Fruit fly (Drosophila melanogaster) whole organism, embryonic: ENCODE measurements around the gene dyw.

Experiments used
- ATbp ChIP-seq: fragments of 200-800 bp; sonication (Bioruptor generic); optimal IDR thresholded peaks from 2 replicates; lab custom pipeline; 2017; ENCODE audit warnings: missing biosample characterization, mild to moderate bottlenecking, missing genetic modification characterization, missing genetic modification reagents
- Abd-B ChIP-seq: fragments of 200-800 bp; sonication (Bioruptor generic); optimal IDR thresholded peaks from 2 replicates; lab custom pipeline; 2018; ENCODE audit warnings: missing biosample characterization, mild to moderate bottlenecking, missing genetic modification characterization, moderate library complexity
- CG10543 ChIP-seq: fragments of 200-800 bp; sonication (Bioruptor generic); optimal IDR thresholded peaks from 3 replicates; lab custom pipeline; 2017; ENCODE audit warnings: missing biosample characterization, mild to moderate bottlenecking, missing genetic modification characterization, moderate library complexity
- CG12155 ChIP-seq: fragments of 200-800 bp; sonication (Bioruptor generic); optimal IDR thresholded peaks from 3 replicates; lab custom pipeline; 2016; ENCODE audit warnings: missing biosample characterization, missing genetic modification characterization
- CG12769 ChIP-seq: fragments of 200-800 bp; sonication (Bioruptor generic); optimal IDR thresholded peaks from 2 replicates; lab custom pipeline; 2019; ENCODE audit warnings: missing biosample characterization, mild to moderate bottlenecking, missing genetic modification characterization, moderate library complexity
- CG13624 ChIP-seq: fragments of 200-800 bp; sonication (Bioruptor generic); optimal IDR thresholded peaks from 2 replicates; lab custom pipeline; 2016; ENCODE audit warnings: missing biosample characterization, missing genetic modification characterization
- CG15479 ChIP-seq: fragments of 200-800 bp; sonication (Bioruptor generic); optimal IDR thresholded peaks from 3 replicates; lab custom pipeline; 2019; ENCODE audit warnings: missing biosample characterization, mild to moderate bottlenecking, missing genetic modification characterization, moderate library complexity
- CG16813 ChIP-seq: fragments of 200-800 bp; sonication (Bioruptor generic); IDR thresholded peaks from 3 replicates; pipeline ENCODE4 v1.3.6; 2022; ENCODE audit warnings: missing biosample characterization, missing genetic modification characterization; ENCODE audit not compliant: partially characterized antibody
- CG17186 ChIP-seq: fragments of 200-800 bp; sonication (Bioruptor generic); optimal IDR thresholded peaks from 3 replicates; lab custom pipeline; 2017; ENCODE audit warnings: missing biosample characterization, missing genetic modification reagents, missing genetic modification characterization
- CG1792 ChIP-seq: fragments of 200-800 bp; sonication (Bioruptor generic); optimal IDR thresholded peaks from 2 replicates; lab custom pipeline; 2016; ENCODE audit warnings: missing biosample characterization, missing genetic modification characterization
- CG18764 ChIP-seq: fragments of 200-800 bp; sonication (Bioruptor generic); optimal IDR thresholded peaks from 3 replicates; lab custom pipeline; 2016; ENCODE audit warnings: missing biosample characterization, missing genetic modification characterization
- CG31441 ChIP-seq: fragments of 200-800 bp; sonication (Bioruptor generic); IDR thresholded peaks from 2 replicates; pipeline ENCODE4 v1.3.6; 2022; ENCODE audit warnings: missing biosample characterization, missing genetic modification characterization
- CG3281 ChIP-seq: fragments of 200-800 bp; sonication (Bioruptor generic); optimal IDR thresholded peaks from 3 replicates; lab custom pipeline; 2017; ENCODE audit warnings: missing biosample characterization, mild to moderate bottlenecking, missing genetic modification characterization
- CG4328 ChIP-seq: fragments of 200-800 bp; sonication (Bioruptor generic); optimal IDR thresholded peaks from 3 replicates; lab custom pipeline; 2017; ENCODE audit warnings: missing biosample characterization, missing genetic modification reagents, missing genetic modification characterization
- CG7556 ChIP-seq: fragments of 200-800 bp; sonication (Bioruptor generic); optimal IDR thresholded peaks from 2 replicates; lab custom pipeline; 2017; ENCODE audit warnings: missing biosample characterization, mild to moderate bottlenecking, missing genetic modification characterization
- CG8924 ChIP-seq: fragments of 200-800 bp; optimal IDR thresholded peaks from 3 replicates; lab custom pipeline; 2019; ENCODE audit warnings: missing biosample characterization, mild to moderate bottlenecking, missing genetic modification characterization, moderate library complexity
- CG9817 ChIP-seq: fragments of 200-800 bp; sonication (Bioruptor generic); optimal IDR thresholded peaks from 2 replicates; lab custom pipeline; 2018; ENCODE audit warnings: missing biosample characterization, mild to moderate bottlenecking, missing genetic modification characterization, moderate library complexity
- Eip74EF ChIP-seq, 2 experiments: fragments of 200-800 bp in 1 of 2; fragments of >200 bp in 1 of 2; sonication (Bioruptor generic) in 1 of 2; optimal IDR thresholded peaks; 2 replicates each; lab custom pipeline; 2017 to 2019; ENCODE audit warnings: missing biosample characterization in 2 of 2, missing genetic modification characterization in 2 of 2, mild to moderate bottlenecking in 1 of 2, moderate library complexity in 1 of 2
- Ets65A ChIP-seq: fragments of 200-800 bp; sonication (Bioruptor generic); peaks from one replicate; lab custom pipeline; 2016; ENCODE audit warnings: missing biosample characterization, missing genetic modification characterization
- HLH3B ChIP-seq: fragments of 200-800 bp; sonication (Bioruptor generic); IDR thresholded peaks from 2 replicates; pipeline ENCODE4 v1.3.6; 2022; ENCODE audit warnings: missing biosample characterization, missing genetic modification characterization
- HLH4C ChIP-seq: fragments of 200-800 bp; sonication (Bioruptor generic); IDR thresholded peaks from 3 replicates; pipeline ENCODE4 v1.3.6; 2022; ENCODE audit warnings: missing biosample characterization, missing genetic modification characterization; ENCODE audit not compliant: partially characterized antibody
- HmgZ ChIP-seq: fragments of 200-800 bp; sonication (Bioruptor generic); optimal IDR thresholded peaks from 2 replicates; lab custom pipeline; 2018; ENCODE audit warnings: missing biosample characterization, mild to moderate bottlenecking, missing genetic modification characterization
- Hsf ChIP-seq: fragments of 200-800 bp; sonication (Bioruptor generic); optimal IDR thresholded peaks from 3 replicates; lab custom pipeline; 2016; ENCODE audit warnings: missing biosample characterization, missing genetic modification characterization
- Mrtf ChIP-seq: fragments of 200-800 bp; sonication (Bioruptor generic); IDR thresholded peaks from 3 replicates; pipeline ENCODE4 v1.3.6; 2022; ENCODE audit warnings: missing biosample characterization, missing genetic modification characterization
- Myb ChIP-seq: fragments of 200-800 bp; sonication (Bioruptor generic); optimal IDR thresholded peaks from 2 replicates; lab custom pipeline; 2016; ENCODE audit warnings: missing biosample characterization, missing genetic modification characterization
- Ravus ChIP-seq: fragments of 200-800 bp; sonication (Bioruptor generic); IDR thresholded peaks from 2 replicates; pipeline ENCODE4 v1.3.6; 2022; ENCODE audit warnings: missing biosample characterization, missing genetic modification characterization
- Scr ChIP-seq: fragments of 200-800 bp; sonication (Bioruptor generic); IDR thresholded peaks from 2 replicates; pipeline ENCODE4 v1.3.6; 2022; ENCODE audit warnings: missing biosample characterization, missing genetic modification characterization; ENCODE audit not compliant: partially characterized antibody
- Sox100B ChIP-seq: fragments of 200-800 bp; sonication (Bioruptor generic); optimal IDR thresholded peaks from 3 replicates; lab custom pipeline; 2018; ENCODE audit warnings: missing biosample characterization, mild to moderate bottlenecking, missing genetic modification characterization
- Ssrp ChIP-seq: fragments of 200-800 bp; sonication (Bioruptor generic); optimal IDR thresholded peaks from 2 replicates; lab custom pipeline; 2018; ENCODE audit warnings: missing biosample characterization, mild to moderate bottlenecking, missing genetic modification characterization, moderate library complexity
- Trl ChIP-seq, 3 experiments: fragments of >200 bp in 2 of 3; fragments of 200-800 bp in 1 of 3; sonication (Bioruptor generic) in 1 of 3; optimal IDR thresholded peaks; 2 replicates in 1 of 3; 3 replicates in 2 of 3; lab custom pipeline; 2016 to 2017; ENCODE audit warnings: missing biosample characterization in 1 of 3, missing genetic modification characterization in 1 of 3
- Xrp1 ChIP-seq: fragments of 200-800 bp; sonication (Bioruptor generic); IDR thresholded peaks from 2 replicates; pipeline ENCODE4 v1.3.6; 2022; ENCODE audit warnings: missing biosample characterization, missing genetic modification characterization
- ac ChIP-seq: fragments of 200-800 bp; sonication (Bioruptor generic); optimal IDR thresholded peaks from 3 replicates; lab custom pipeline; 2017; ENCODE audit warnings: missing biosample characterization, mild to moderate bottlenecking, missing genetic modification characterization
- amos ChIP-seq: fragments of 200-800 bp; sonication (Bioruptor generic); IDR thresholded peaks from 2 replicates; pipeline ENCODE4 v1.3.6; 2022; ENCODE audit warnings: missing biosample characterization, missing genetic modification characterization; ENCODE audit not compliant: partially characterized antibody
- ase ChIP-seq: fragments of 200-800 bp; sonication (Bioruptor generic); IDR thresholded peaks from 3 replicates; pipeline ENCODE4 v1.3.6; 2022; ENCODE audit warnings: missing biosample characterization, missing genetic modification characterization
- bcd ChIP-seq: fragments of 200-800 bp; sonication (Bioruptor generic); optimal IDR thresholded peaks from 2 replicates; lab custom pipeline; 2017; ENCODE audit warnings: missing biosample characterization, mild to moderate bottlenecking, missing genetic modification characterization
- btn ChIP-seq: fragments of 200-800 bp; sonication (Bioruptor generic); optimal IDR thresholded peaks from 2 replicates; lab custom pipeline; 2016; ENCODE audit warnings: missing biosample characterization, missing genetic modification characterization
- cg ChIP-seq: fragments of 200-800 bp; sonication (Bioruptor generic); optimal IDR thresholded peaks from 3 replicates; lab custom pipeline; 2019; ENCODE audit warnings: missing biosample characterization, mild to moderate bottlenecking, missing genetic modification characterization, moderate library complexity
- chn ChIP-seq: fragments of 200-800 bp; sonication (Bioruptor generic); optimal IDR thresholded peaks from 2 replicates; lab custom pipeline; 2016; ENCODE audit warnings: missing biosample characterization, missing genetic modification characterization
- croc ChIP-seq: fragments of 200-800 bp; sonication (Bioruptor generic); conservative IDR thresholded peaks from 3 replicates; pipeline ENCODE4 v1.3.6; 2022; ENCODE audit warnings: missing biosample characterization, missing genetic modification characterization
- danr ChIP-seq: fragments of 200-800 bp; sonication (Bioruptor generic); IDR thresholded peaks from 2 replicates; pipeline ENCODE4 v1.3.6; 2022; ENCODE audit warnings: missing biosample characterization, missing genetic modification characterization
- fd96Cb ChIP-seq: fragments of 200-800 bp; sonication (Bioruptor generic); optimal IDR thresholded peaks from 2 replicates; lab custom pipeline; 2018; ENCODE audit warnings: missing biosample characterization, mild to moderate bottlenecking, missing genetic modification characterization, moderate library complexity
- jing ChIP-seq: fragments of 200-800 bp; sonication (Bioruptor generic); optimal IDR thresholded peaks from 2 replicates; lab custom pipeline; 2018; ENCODE audit warnings: missing biosample characterization, mild to moderate bottlenecking, missing genetic modification characterization
- kni ChIP-seq: fragments of 200-800 bp; sonication (Bioruptor generic); optimal IDR thresholded peaks from 3 replicates; lab custom pipeline; 2017; ENCODE audit warnings: mild to moderate bottlenecking, missing biosample characterization, missing genetic modification reagents, missing genetic modification characterization
- lilli ChIP-seq: fragments of 200-800 bp; sonication (Bioruptor generic); optimal IDR thresholded peaks from 3 replicates; lab custom pipeline; 2016; ENCODE audit warnings: missing biosample characterization, missing genetic modification characterization
- lmd ChIP-seq: fragments of 200-800 bp; sonication (Bioruptor generic); IDR thresholded peaks from 2 replicates; pipeline ENCODE4 v1.3.6; 2022; ENCODE audit warnings: missing biosample characterization, missing genetic modification characterization
- pb ChIP-seq: fragments of 200-800 bp; sonication (Bioruptor generic); optimal IDR thresholded peaks from 3 replicates; lab custom pipeline; 2016; ENCODE audit warnings: missing biosample characterization, missing genetic modification characterization
- phol ChIP-seq: fragments of 200-800 bp; sonication (Bioruptor generic); optimal IDR thresholded peaks from 3 replicates; lab custom pipeline; 2018; ENCODE audit warnings: missing biosample characterization, mild to moderate bottlenecking, missing genetic modification characterization, moderate library complexity
- sqz ChIP-seq: fragments of 200-800 bp; sonication (Bioruptor generic); optimal IDR thresholded peaks from 3 replicates; lab custom pipeline; 2018; ENCODE audit warnings: missing biosample characterization, mild to moderate bottlenecking, missing genetic modification characterization
- ssp ChIP-seq: fragments of 200-800 bp; sonication (Bioruptor generic); IDR thresholded peaks from 2 replicates; pipeline ENCODE4 v1.3.6; 2022; ENCODE audit warnings: missing biosample characterization, missing genetic modification characterization
- toy ChIP-seq: fragments of 200-800 bp; sonication (Bioruptor generic); IDR thresholded peaks from 2 replicates; pipeline ENCODE4 v1.3.6; 2022; ENCODE audit warnings: missing biosample characterization, missing genetic modification characterization

Gene dyw

dm6 chrX:2647472-2647883, 46.2 kb downstream of the dyw start (continued):
- TF ChIP-seq CG4328 (GFP tag; lab: Kevin White, UChicago): peak; percentile 61
- TF ChIP-seq Hsf (GFP tag; lab: Kevin White, UChicago): peak; percentile 64
- peak; percentile 20 for TF ChIP-seq btn
- TF ChIP-seq HmgZ (tag; lab: Kevin White, UChicago): peak; percentile 39
- TF ChIP-seq ATbp (GFP tag; lab: Kevin White, UChicago): peak; percentile 54
- TF ChIP-seq HLH3B: peak; percentile 49
- peak; percentile 58 for TF ChIP-seq CG3281
- no peak for TF ChIP-seq CG15479 (GFP tag; lab: Kevin White, UChicago)
- TF ChIP-seq CG16813 (GFP tag; lab: Robert Waterston, UW): no peak
- TF ChIP-seq Xrp1 (GFP tag; lab: Robert Waterston, UW): peak; percentile 64
- TF ChIP-seq HLH4C (GFP tag; lab: Robert Waterston, UW): no peak
- peak; percentile 60 for TF ChIP-seq lilli
- peak; percentile 22; the same call in 1 of the 2 replicates for TF ChIP-seq danr
- peak; percentile 60 for TF ChIP-seq Abd-B
- peak; percentile 39 for TF ChIP-seq chn
- TF ChIP-seq CG7556: peak; percentile 49
- TF ChIP-seq Myb (GFP tag; lab: Kevin White, UChicago): peak; percentile 39
- TF ChIP-seq CG12769 (tag; lab: Kevin White, UChicago): peak; percentile 83
- TF ChIP-seq bcd (GFP tag; lab: Kevin White, UChicago): peak; percentile 62
- peak; percentile 37 for TF ChIP-seq CG18764 (GFP tag; lab: Kevin White, UChicago)
- TF ChIP-seq Eip74EF (GFP tag; optimal IDR thresholded peaks at IDR 0.05; lab: Kevin White, UChicago): peak in 1 of 2 experiments; percentile 65
- no peak for TF ChIP-seq toy
- peak; percentile 73 for TF ChIP-seq CG8924
- TF ChIP-seq CG31441 (GFP tag; lab: Robert Waterston, UW): peak; percentile 64
- TF ChIP-seq CG1792 (GFP tag; lab: Kevin White, UChicago): no peak
- TF ChIP-seq ac (GFP tag; lab: Kevin White, UChicago): no peak
- peak; percentile 58 for TF ChIP-seq ase
- TF ChIP-seq Sox100B (GFP tag; lab: Kevin White, UChicago): peak; percentile 54
- TF ChIP-seq CG10543 (GFP tag; lab: Kevin White, UChicago): peak; percentile 61
- TF ChIP-seq croc: peak; percentile 34; the same call in 1 of the 3 replicates
- no peak for TF ChIP-seq CG17186
- no peak for TF ChIP-seq cg (GFP tag; lab: Kevin White, UChicago)
- TF ChIP-seq Trl (optimal IDR thresholded peaks at IDR 0.05; lab: Kevin White, UChicago): no peak
- peak; percentile 45 for TF ChIP-seq Trl (GFP tag; optimal IDR thresholded peaks at IDR 0.05; lab: Kevin White, UChicago)
- peak; percentile 68 for TF ChIP-seq CG9817 (tag; lab: Kevin White, UChicago)
- peak; percentile 58 for TF ChIP-seq Ssrp (tag; lab: Kevin White, UChicago)
- TF ChIP-seq ssp (GFP tag; lab: Robert Waterston, UW): peak; percentile 36; the same call in 1 of the 2 replicates
- TF ChIP-seq kni (GFP tag; lab: Kevin White, UChicago): peak; percentile 27
- TF ChIP-seq amos (GFP tag; lab: Robert Waterston, UW): no peak
- no peak for TF ChIP-seq Scr (GFP tag; lab: Robert Waterston, UW)
- TF ChIP-seq CG12155 (GFP tag; lab: Kevin White, UChicago): peak; percentile 26
- peak; percentile 70 for TF ChIP-seq phol (tag; lab: Kevin White, UChicago)
- peak; percentile 62 for TF ChIP-seq fd96Cb (tag; lab: Kevin White, UChicago)
- peak; percentile 18 for TF ChIP-seq sqz (GFP tag; lab: Kevin White, UChicago)
- peak; percentile 54; the same call in 1 of the 3 replicates for TF ChIP-seq Mrtf (GFP tag; lab: Robert Waterston, UW)
- peak; percentile 45 for TF ChIP-seq pb (GFP tag; lab: Kevin White, UChicago)
- peak; percentile 43 for TF ChIP-seq CG13624 (GFP tag; lab: Kevin White, UChicago)
- peak; percentile 92 for TF ChIP-seq Ets65A (GFP tag; lab: Kevin White, UChicago)
- peak; percentile 50; the same call in 1 of the 2 replicates for TF ChIP-seq lmd (GFP tag; lab: Robert Waterston, UW)
- TF ChIP-seq Ravus (GFP tag; lab: Robert Waterston, UW): no peak
- peak; percentile 25 for TF ChIP-seq jing (GFP tag; lab: Kevin White, UChicago)
